Fruit fly (Drosophila melanogaster) Kc167 (cell line): ENCODE results near the gene CG15731.

Experiments
- Myc ChIP-seq: fragments of >200 bp; optimal IDR thresholded peaks from 2 replicates; lab custom pipeline; 2017; ENCODE audit warnings: missing external identifiers
- Sin3A ChIP-seq: fragments of >200 bp; optimal IDR thresholded peaks from 2 replicates; lab custom pipeline; 2018; ENCODE audit warnings: missing external identifiers
- h ChIP-seq: fragments of >200 bp; optimal IDR thresholded peaks from 3 replicates; lab custom pipeline; 2018; ENCODE audit warnings: missing external identifiers
- insv ChIP-seq: fragments of >200 bp; optimal IDR thresholded peaks from 3 replicates; lab custom pipeline; 2018; ENCODE audit warnings: missing external identifiers
- psq ChIP-seq: fragments of >200 bp; optimal IDR thresholded peaks from 2 replicates; lab custom pipeline; 2017; ENCODE audit warnings: missing external identifiers
- ttk ChIP-seq: sonication (Bioruptor generic); optimal IDR thresholded peaks from 2 replicates; lab custom pipeline; 2017; ENCODE audit warnings: missing external identifiers

The CG15731 gene

DNA sequence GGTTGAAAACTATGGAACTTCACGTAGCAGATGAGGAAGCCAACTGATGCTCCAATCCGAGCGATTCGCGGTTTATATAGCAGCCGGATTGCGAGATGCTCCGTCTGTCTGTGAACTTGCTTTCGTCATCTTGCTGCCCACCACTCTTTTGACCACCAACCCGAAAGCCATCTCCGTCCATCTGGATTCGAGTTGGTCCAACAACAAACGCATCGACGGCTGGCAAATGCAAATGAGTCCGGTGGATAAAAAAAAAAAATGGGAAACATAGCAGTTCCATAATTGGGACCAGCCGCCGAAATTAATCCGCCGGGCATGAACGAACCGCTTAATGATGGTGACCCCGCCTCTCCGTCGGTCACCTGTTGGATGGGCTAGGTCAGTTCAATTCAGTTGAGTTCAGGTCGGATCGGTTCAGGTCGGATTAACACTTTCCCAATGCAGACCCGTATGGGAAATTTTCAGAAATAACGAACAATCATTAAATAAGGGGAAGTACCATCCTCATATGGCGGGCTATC, at the start of gene CG15731:
Gene CG15731 (minus strand): TSS at position 51 of the 521 bp plus-strand sequence.
- no peak for TF ChIP-seq insv (lab: Kevin White, UChicago)

DNA sequence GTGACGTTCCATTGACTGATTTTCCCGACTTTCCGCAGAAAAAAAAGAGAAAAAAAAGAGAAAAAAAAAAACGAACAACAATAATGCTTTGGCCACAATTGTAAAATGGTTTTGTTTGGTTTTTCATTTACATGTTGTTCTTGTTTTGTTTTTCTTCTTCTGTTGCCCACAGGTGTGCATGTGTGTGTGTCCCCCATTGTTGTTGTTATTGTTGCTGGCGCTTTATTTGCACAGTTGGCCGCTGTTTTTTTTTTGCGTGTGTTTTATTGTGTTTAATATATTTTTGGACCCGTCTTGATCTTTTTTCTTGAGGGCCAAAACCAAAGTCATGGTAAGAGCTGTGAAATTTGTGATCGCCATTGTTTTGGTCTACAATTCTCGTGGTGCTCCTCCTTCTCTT, 40.5 kb upstream of the CG15731 start:
- TF ChIP-seq psq (lab: Kevin White, UChicago) (no peak), ttk (no peak), Myc (lab: Kevin White, UChicago) (no peak), Sin3A (lab: Kevin White, UChicago) (no peak), insv (lab: Kevin White, UChicago) (no peak), h (lab: Kevin White, UChicago) (no peak)

DNA sequence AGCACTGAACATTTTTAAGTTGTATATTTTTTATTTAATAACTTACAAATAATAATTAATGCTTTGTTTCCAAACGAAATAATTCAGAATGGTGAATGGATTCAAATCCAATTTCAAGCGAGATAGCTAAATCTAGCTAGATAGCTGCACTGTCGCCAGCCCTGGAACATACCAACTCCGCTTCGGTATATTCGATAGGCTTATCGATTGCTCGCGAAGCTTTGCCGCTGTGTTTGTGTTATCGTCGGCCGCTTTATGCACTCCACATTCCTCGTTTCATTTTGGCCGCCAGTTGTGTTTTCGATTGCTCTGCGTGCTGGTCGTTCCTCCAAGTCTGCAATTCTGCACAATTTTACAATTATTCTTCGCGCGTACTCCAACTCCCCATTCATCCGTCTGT, 39.4 kb upstream of the CG15731 start, which contains the start of gene mdu:
Gene mdu (plus strand): TSS at position 259 of the 400 bp plus-strand sequence.
- no peak for TF ChIP-seq insv (lab: Kevin White, UChicago)
- no peak for TF ChIP-seq psq (lab: Kevin White, UChicago)
- no peak for TF ChIP-seq ttk
- TF ChIP-seq h (lab: Kevin White, UChicago): no peak
- no peak for TF ChIP-seq Sin3A (lab: Kevin White, UChicago)
- TF ChIP-seq Myc (lab: Kevin White, UChicago): no peak

DNA sequence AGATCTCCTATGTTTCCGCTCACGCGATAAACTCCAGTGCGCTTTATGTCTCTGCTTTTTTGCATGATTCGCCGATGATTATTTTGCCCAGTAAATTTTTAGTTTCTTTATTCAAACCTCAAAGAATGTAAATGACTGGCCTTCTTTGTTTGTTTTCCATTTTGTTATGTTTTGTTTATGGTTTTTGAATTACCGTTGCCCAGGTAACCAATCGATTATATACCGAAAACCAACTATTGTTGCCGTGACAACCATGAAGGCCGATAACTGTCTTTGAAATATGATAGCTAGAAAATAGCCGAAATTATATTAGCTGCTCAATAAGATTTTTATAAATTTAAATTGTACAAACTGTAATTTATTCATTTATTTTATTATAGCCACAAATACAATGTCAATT, 38.9 kb upstream of the CG15731 start, which contains the start of gene Mks1:
Gene Mks1 (minus strand): TSS at position 101 of the 400 bp plus-strand sequence.
- TF ChIP-seq Sin3A (lab: Kevin White, UChicago) (no peak), ttk (no peak), Myc (lab: Kevin White, UChicago) (no peak), insv (lab: Kevin White, UChicago) (no peak), h (lab: Kevin White, UChicago) (no peak), psq (lab: Kevin White, UChicago) (no peak)

DNA sequence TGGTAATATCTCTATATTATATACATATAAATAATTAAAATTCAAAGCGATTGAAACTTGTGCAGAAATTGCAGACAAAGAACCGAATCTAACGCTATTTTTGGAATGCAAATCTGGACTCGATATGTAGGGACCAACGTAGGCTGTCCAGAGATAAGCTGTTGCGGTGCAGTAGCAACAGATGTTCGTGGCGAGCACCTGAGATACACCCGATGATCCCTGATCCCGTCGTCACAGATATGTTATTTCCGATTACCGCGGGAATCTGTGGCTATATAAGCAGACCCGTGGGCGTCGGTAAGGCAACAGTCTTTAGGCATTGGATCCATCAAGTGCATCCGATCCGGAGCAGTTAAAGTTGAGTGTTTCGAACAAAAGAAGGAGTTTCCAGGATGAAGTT, 32.4 kb upstream of the CG15731 start, which contains the start of gene Lsp1alpha:
Gene Lsp1alpha (plus strand): TSS at position 301 of the 400 bp plus-strand sequence.
- TF ChIP-seq psq (lab: Kevin White, UChicago) (no peak), insv (lab: Kevin White, UChicago) (no peak), Sin3A (lab: Kevin White, UChicago) (no peak), Myc (lab: Kevin White, UChicago) (no peak), ttk (no peak), h (lab: Kevin White, UChicago) (no peak)

DNA sequence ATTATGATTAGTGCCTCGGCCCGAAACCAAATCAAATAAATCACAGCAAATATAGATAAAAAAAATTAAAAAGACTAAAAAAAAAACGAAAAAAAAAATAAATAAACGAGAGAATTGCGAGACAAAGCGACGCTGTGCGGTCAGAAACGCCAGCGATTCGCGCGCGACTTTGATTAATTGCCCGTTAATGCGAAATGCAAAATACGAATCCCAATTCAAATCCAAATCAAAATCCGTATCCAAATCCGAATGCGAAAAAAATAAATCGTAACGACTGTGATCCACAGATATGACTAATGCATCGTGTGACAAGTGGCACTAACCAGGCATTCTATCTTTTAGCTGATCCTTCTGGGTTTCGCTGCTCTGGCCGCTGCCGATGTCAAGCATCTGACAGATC, 29.9 kb upstream of the CG15731 start:
- TF ChIP-seq Myc (lab: Kevin White, UChicago): no peak
- TF ChIP-seq ttk: no peak
- TF ChIP-seq psq (lab: Kevin White, UChicago): no peak
- TF ChIP-seq h (lab: Kevin White, UChicago): no peak
- no peak for TF ChIP-seq insv (lab: Kevin White, UChicago)
- TF ChIP-seq Sin3A (lab: Kevin White, UChicago): no peak

DNA sequence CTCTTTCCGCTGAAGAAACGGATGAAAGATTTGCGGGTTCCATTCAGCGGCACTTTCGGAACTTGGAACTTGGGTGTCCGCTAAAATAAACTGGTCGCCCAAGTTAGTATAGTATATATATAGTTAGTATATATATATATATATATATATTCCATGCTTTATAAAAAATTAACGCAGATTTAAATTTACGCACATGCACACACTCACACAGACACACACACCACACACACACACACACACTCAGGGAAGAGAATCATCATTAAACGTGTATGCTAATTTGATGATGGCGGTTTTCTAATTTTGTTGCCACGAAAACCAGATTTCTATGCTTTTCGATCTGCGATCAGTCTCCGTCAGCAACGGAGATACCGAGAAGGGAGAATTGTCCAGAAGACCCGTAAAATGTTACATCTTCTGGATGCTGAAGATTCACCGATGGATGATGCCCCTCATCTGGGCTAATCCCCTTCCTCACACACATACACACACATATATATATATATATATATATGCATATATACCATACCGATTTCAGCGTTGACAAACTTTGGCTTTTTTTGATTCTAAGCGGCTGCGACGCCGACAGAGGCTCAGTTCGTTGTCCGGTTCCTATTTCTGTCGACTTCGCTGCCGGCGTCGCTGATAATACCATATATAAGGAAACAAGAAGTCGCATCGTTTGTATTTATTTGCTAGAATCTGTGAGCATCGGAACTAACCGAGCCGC, 28.9 kb upstream of the CG15731 start, which contains the start of gene Cpr11A:
Gene Cpr11A (plus strand): TSS at position 677 of the 727 bp plus-strand sequence.
- TF ChIP-seq Myc (lab: Kevin White, UChicago) (no peak), ttk (no peak)

DNA sequence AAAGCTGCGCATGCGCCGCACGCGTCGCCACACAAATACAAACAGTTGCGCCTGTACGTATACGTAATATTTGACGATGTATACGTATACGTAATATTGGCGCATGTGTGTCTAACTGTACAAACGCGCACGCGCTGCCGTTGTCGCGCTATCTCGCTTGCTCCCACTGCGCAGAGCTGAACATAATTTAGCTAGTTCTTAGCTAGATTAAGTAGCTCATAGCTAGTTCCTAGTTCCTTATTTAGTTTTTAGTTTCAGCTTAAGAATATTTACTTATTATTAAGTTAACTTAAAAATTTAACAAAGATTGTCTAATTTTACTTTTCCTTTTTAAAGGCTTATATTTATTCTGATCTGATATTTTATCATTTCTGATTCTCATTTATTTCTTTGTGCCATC, 22.7 kb upstream of the CG15731 start:
- no peak for TF ChIP-seq psq (lab: Kevin White, UChicago)
- TF ChIP-seq ttk: no peak

DNA sequence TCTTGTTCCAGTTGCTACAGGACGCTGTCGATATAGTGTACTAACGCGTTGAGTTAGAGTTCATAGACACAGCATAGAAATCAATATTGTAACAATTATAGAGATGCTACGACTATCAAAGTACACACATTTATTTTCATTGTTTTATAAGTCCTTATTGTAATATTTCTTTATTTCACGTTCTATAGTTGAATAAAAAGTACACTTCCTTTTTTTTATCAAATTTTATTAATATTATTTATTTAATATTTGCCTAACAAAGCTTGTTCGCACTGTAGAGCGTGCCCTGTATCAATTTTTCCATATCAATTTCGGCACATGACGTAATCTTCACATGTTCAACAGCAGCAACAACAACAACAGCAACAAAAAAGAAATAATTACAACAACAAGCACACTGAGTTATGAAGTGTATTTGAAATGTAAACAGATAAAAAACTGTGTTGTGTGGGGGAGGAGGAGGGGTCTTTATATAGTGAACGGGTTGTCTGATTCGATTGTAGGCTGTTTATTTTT, 16.4 kb upstream of the CG15731 start:
- TF ChIP-seq insv (lab: Kevin White, UChicago) (no peak), psq (lab: Kevin White, UChicago) (no peak), Myc (lab: Kevin White, UChicago) (no peak), Sin3A (lab: Kevin White, UChicago) (no peak), ttk (no peak), h (lab: Kevin White, UChicago) (no peak)

DNA sequence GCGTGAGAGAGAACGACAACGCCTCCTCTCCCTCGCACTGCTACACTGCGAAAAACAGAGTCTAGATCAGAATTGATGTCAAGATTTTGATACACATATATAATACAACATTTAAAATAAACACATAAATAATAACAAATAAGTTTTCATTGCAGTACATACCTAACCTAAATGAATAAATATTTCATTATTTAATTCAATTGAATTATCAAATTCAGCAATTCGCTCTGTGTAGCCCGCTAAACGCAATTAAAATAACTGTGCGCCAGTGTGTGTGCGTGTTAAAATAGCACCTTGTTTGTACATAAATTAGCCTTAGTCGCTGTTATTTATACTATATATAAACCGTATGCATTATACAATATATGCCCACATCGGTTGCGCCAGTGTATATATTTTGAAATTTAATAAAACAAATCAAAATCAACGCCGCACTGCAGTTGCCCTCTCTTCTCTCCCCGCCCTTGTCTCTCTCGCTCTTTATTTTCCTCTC, 14.7 kb upstream of the CG15731 start:
- TF ChIP-seq Myc (lab: Kevin White, UChicago) (no peak), insv (lab: Kevin White, UChicago) (no peak), psq (lab: Kevin White, UChicago) (no peak)

DNA sequence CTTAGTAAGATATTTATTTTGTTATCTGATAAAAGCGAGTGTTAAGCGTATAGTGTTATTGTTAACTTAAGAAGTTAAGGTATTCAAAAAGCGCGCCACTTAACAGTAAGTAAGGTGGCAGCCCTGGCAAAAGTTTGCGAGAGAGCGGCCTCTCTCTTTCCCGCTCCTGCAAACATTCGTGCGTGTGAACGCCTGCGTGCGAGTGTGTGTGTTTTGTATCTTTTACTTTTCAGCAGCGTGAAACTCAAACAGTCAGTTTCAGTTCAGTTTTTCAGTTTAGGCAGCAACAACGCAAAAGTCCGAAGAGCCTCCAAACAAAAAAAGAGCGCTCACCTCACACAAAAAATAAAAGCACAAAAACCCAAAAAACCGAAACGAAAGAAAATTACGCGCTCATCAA, 13.8 kb upstream of the CG15731 start:
- TF ChIP-seq insv (lab: Kevin White, UChicago) (no peak), h (lab: Kevin White, UChicago) (no peak), Sin3A (lab: Kevin White, UChicago) (no peak), psq (lab: Kevin White, UChicago) (no peak), Myc (lab: Kevin White, UChicago) (no peak), ttk (no peak)

DNA sequence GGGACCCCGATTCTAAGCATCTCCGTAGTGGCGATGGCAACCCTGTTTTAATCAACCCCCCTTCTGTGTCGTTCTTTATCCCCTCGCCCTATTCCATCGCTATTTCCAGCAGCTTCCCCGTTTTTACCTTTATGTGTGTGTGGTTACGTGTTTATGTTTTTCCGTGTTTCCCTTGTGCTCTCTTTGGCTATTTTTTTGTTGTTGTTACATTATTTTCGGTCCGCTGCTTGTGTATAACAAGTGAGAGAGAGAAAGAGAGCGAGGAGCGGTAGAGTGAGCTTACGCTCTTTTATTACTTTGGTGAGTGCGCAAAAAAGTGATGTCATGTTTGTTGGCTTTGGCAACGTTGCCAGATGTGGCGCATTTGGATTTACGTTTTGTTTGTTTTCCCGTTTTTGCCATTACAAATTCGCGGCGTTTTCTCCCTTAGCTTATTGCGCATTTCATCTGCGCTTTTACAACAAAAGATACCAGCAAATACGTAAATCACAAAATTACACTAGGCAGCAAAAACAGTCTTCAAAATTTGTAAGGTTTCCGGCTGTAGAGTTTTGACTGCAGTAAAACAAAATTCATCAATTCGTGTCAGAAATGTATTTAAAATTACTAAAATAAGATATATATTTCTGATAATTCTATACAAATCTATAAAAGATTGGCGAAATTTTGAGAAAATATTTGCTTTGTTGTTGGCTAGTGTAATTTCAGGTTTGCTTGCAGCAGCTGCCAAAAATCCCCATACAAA, 12.8 kb upstream of the CG15731 start:
- TF ChIP-seq h (lab: Kevin White, UChicago) (no peak), psq (lab: Kevin White, UChicago) (no peak), insv (lab: Kevin White, UChicago) (no peak), Sin3A (lab: Kevin White, UChicago) (no peak), Myc (lab: Kevin White, UChicago) (no peak), ttk (no peak)
